Worm (Caenorhabditis elegans) whole organism, young adult: ENCODE results near the gene ztf-9.
A peak's percentile ranks its signal among the peaks of the same experiment; 100 is the strongest.

Experiments used
- B0019.2 ChIP-seq: fragments of 200-800 bp; sonication (Bioruptor generic); conservative IDR thresholded peaks from 2 replicates; pipeline ENCODE4 v1.3.6; 2022; ENCODE audit warnings: missing genetic modification reagents, missing genetic modification characterization, missing compliant biosample characterization
- B0336.3 ChIP-seq: fragments of 200-800 bp; sonication (Bioruptor generic); IDR thresholded peaks from 2 replicates; pipeline ENCODE4 v1.3.6; 2022; ENCODE audit warnings: missing genetic modification characterization, missing compliant biosample characterization
- F23B12.7 ChIP-seq: sonication (generic microtip); optimal IDR thresholded peaks from 2 replicates; lab custom pipeline; 2017; ENCODE audit warnings: missing genetic modification characterization, mild to moderate bottlenecking, missing compliant biosample characterization, antibody characterized with exemption, moderate library complexity; ENCODE audit not compliant: insufficient read depth
- F57A8.1 ChIP-seq: fragments of 200-800 bp; sonication (Bioruptor generic); optimal IDR thresholded peaks from 2 replicates; lab custom pipeline; 2018; ENCODE audit warnings: mild to moderate bottlenecking, missing genetic modification characterization, moderate library complexity, missing compliant biosample characterization
- K12H6.12 ChIP-seq: fragments of 200-800 bp; sonication (Bioruptor generic); optimal IDR thresholded peaks from 2 replicates; lab custom pipeline; 2018; ENCODE audit warnings: mild to moderate bottlenecking, missing genetic modification characterization, missing compliant biosample characterization
- akir-1 ChIP-seq: fragments of 200-800 bp; sonication (Bioruptor generic); optimal IDR thresholded peaks from 2 replicates; lab custom pipeline; 2018; ENCODE audit warnings: mild to moderate bottlenecking, missing genetic modification characterization, moderate library complexity, missing compliant biosample characterization
- atf-7 ChIP-seq: sonication (generic microtip); optimal IDR thresholded peaks from 2 replicates; lab custom pipeline; 2017; ENCODE audit warnings: mild to moderate bottlenecking, missing genetic modification characterization, missing compliant biosample characterization
- athp-1 ChIP-seq: sonication (generic microtip); optimal IDR thresholded peaks from 2 replicates; lab custom pipeline; 2017; ENCODE audit warnings: mild to moderate bottlenecking, missing genetic modification characterization, missing compliant biosample characterization
- attf-3 ChIP-seq: fragments of 200-800 bp; sonication (Bioruptor generic); conservative IDR thresholded peaks from 2 replicates; pipeline ENCODE4 v1.3.6; 2022; ENCODE audit warnings: missing genetic modification reagents, missing genetic modification characterization, missing compliant biosample characterization
- ccch-3 ChIP-seq: fragments of 200-800 bp; sonication (Bioruptor generic); optimal IDR thresholded peaks from 2 replicates; lab custom pipeline; 2018; ENCODE audit warnings: mild to moderate bottlenecking, missing genetic modification characterization, missing compliant biosample characterization
- ceh-27 ChIP-seq: fragments of 200-800 bp; sonication (Bioruptor generic); optimal IDR thresholded peaks from 2 replicates; lab custom pipeline; 2018; ENCODE audit warnings: mild to moderate bottlenecking, missing genetic modification characterization, moderate library complexity, missing compliant biosample characterization
- ceh-79 ChIP-seq: sonication (generic microtip); optimal IDR thresholded peaks from 2 replicates; lab custom pipeline; 2017; ENCODE audit warnings: mild to moderate bottlenecking, missing genetic modification characterization, missing compliant biosample characterization
- dpff-1 ChIP-seq: sonication (generic microtip); optimal IDR thresholded peaks from 2 replicates; lab custom pipeline; 2017; ENCODE audit warnings: mild to moderate bottlenecking, missing genetic modification characterization, missing compliant biosample characterization
- egl-18 ChIP-seq: fragments of 200-800 bp; sonication (Bioruptor generic); IDR thresholded peaks from 2 replicates; pipeline ENCODE4 v1.3.6; 2022; ENCODE audit warnings: missing genetic modification reagents, missing genetic modification characterization, missing compliant biosample characterization
- ets-4 ChIP-seq: fragments of 200-800 bp; sonication (Bioruptor generic); optimal IDR thresholded peaks from 2 replicates; lab custom pipeline; 2018; ENCODE audit warnings: mild to moderate bottlenecking, missing genetic modification characterization, missing compliant biosample characterization
- him-1 ChIP-seq: sonication (generic microtip); optimal IDR thresholded peaks from 2 replicates; lab custom pipeline; 2016; ENCODE audit warnings: missing genotype, missing genetic modification reagents, missing genetic modification characterization, missing compliant biosample characterization
- hmg-1.2 ChIP-seq: fragments of 200-800 bp; sonication (Bioruptor generic); IDR thresholded peaks from 2 replicates; pipeline ENCODE4 v1.3.6; 2022; ENCODE audit warnings: missing genetic modification reagents, missing genetic modification characterization, missing compliant biosample characterization
- hsf-1 ChIP-seq: fragments of 200-800 bp; sonication (Bioruptor generic); IDR thresholded peaks from 2 replicates; pipeline ENCODE4 v1.3.6; 2022; ENCODE audit warnings: missing genetic modification reagents, missing genetic modification characterization, missing compliant biosample characterization
- let-607 ChIP-seq, 2 experiments: fragments of 200-800 bp in 1 of 2; sonication (Bioruptor generic) in 1 of 2; sonication (generic microtip) in 1 of 2; optimal IDR thresholded peaks; 2 replicates each; lab custom pipeline; 2016 to 2018; ENCODE audit warnings: mild to moderate bottlenecking in 2 of 2, missing compliant biosample characterization in 2 of 2, missing genetic modification characterization in 2 of 2, moderate library complexity in 2 of 2, missing genotype in 1 of 2
- lin-26 ChIP-seq: fragments of 200-800 bp; sonication (Bioruptor generic); IDR thresholded peaks from 2 replicates; pipeline ENCODE4 v1.3.6; 2022; ENCODE audit warnings: missing genetic modification reagents, missing genetic modification characterization, missing compliant biosample characterization
- lin-54 ChIP-seq: fragments of 200-800 bp; sonication (Bioruptor generic); optimal IDR thresholded peaks from 2 replicates; lab custom pipeline; 2018; ENCODE audit warnings: mild to moderate bottlenecking, missing genetic modification characterization, missing compliant biosample characterization
- lsl-1 ChIP-seq: fragments of 200-800 bp; sonication (Bioruptor generic); optimal IDR thresholded peaks from 2 replicates; lab custom pipeline; 2018; ENCODE audit warnings: mild to moderate bottlenecking, missing genetic modification characterization, moderate library complexity, missing compliant biosample characterization
- madf-3 ChIP-seq: fragments of 200-800 bp; sonication (Bioruptor generic); IDR thresholded peaks from 2 replicates; pipeline ENCODE4 v1.3.6; 2022; ENCODE audit warnings: missing genetic modification reagents, missing genetic modification characterization, missing compliant biosample characterization
- madf-6 ChIP-seq: fragments of 200-800 bp; sonication (Bioruptor generic); IDR thresholded peaks from 2 replicates; pipeline ENCODE4 v1.3.6; 2022; ENCODE audit warnings: missing genetic modification reagents, missing genetic modification characterization, missing compliant biosample characterization
- mel-28 ChIP-seq: sonication (generic microtip); optimal IDR thresholded peaks from 2 replicates; lab custom pipeline; 2016; ENCODE audit warnings: borderline replicate concordance, mild to moderate bottlenecking, missing genetic modification characterization, missing compliant biosample characterization
- mxl-1 ChIP-seq: sonication (generic microtip); optimal IDR thresholded peaks from 2 replicates; lab custom pipeline; 2016; ENCODE audit warnings: missing genetic modification characterization, missing compliant biosample characterization
- nfya-1 ChIP-seq: sonication (generic microtip); optimal IDR thresholded peaks from 2 replicates; lab custom pipeline; 2017; ENCODE audit warnings: antibody characterized with exemption, missing compliant biosample characterization, missing genetic modification characterization, borderline replicate concordance; ENCODE audit not compliant: insufficient read depth
- nfya-2 ChIP-seq: fragments of 200-800 bp; sonication (Bioruptor generic); IDR thresholded peaks from 2 replicates; pipeline ENCODE4 v1.3.6; 2022; ENCODE audit warnings: missing genetic modification reagents, missing genetic modification characterization, missing compliant biosample characterization
- nhr-120 ChIP-seq: fragments of 200-800 bp; sonication (Bioruptor generic); IDR thresholded peaks from 2 replicates; pipeline ENCODE4 v1.3.6; 2022; ENCODE audit warnings: missing genetic modification characterization, missing compliant biosample characterization
- nhr-179 ChIP-seq: sonication (generic microtip); optimal IDR thresholded peaks from 2 replicates; lab custom pipeline; 2016; ENCODE audit warnings: mild to moderate bottlenecking, missing genetic modification characterization, missing compliant biosample characterization
- nhr-27 ChIP-seq: fragments of 200-800 bp; sonication (Bioruptor generic); optimal IDR thresholded peaks from 2 replicates; lab custom pipeline; 2018; ENCODE audit warnings: mild to moderate bottlenecking, missing genetic modification characterization, moderate library complexity, missing compliant biosample characterization
- nhr-90 ChIP-seq: sonication (generic microtip); optimal IDR thresholded peaks from 2 replicates; lab custom pipeline; 2016; ENCODE audit warnings: missing genotype, mild to moderate bottlenecking, missing genetic modification characterization, missing compliant biosample characterization
- sea-2 ChIP-seq: fragments of 200-800 bp; sonication (Bioruptor generic); IDR thresholded peaks from 2 replicates; pipeline ENCODE4 v1.3.6; 2022; ENCODE audit warnings: missing genetic modification characterization, missing compliant biosample characterization
- snpc-4 ChIP-seq, 5 experiments: fragments of 150-350 bp in 1 of 5; sonication (generic microtip) in 4 of 5; optimal IDR thresholded peaks; 2 replicates each; lab custom pipeline; 2014 to 2018; ENCODE audit warnings: missing genetic modification characterization in 5 of 5, missing biosample characterization in 3 of 5, antibody characterized with exemption in 2 of 5, mild to moderate bottlenecking in 2 of 5, missing compliant biosample characterization in 2 of 5, missing genotype in 2 of 5, moderate library complexity in 2 of 5, missing genetic modification reagents in 1 of 5
- sptf-2 ChIP-seq: fragments of 200-800 bp; sonication (Bioruptor generic); optimal IDR thresholded peaks from 2 replicates; lab custom pipeline; 2018; ENCODE audit warnings: mild to moderate bottlenecking, missing genetic modification characterization, missing compliant biosample characterization
- tbp1 ChIP-seq: fragments of 200-800 bp; sonication (Bioruptor generic); optimal IDR thresholded peaks from 2 replicates; lab custom pipeline; 2018; ENCODE audit warnings: mild to moderate bottlenecking, missing genetic modification characterization, missing compliant biosample characterization
- unc-130 ChIP-seq: sonication (generic microtip); optimal IDR thresholded peaks from 2 replicates; lab custom pipeline; 2016; ENCODE audit warnings: missing genetic modification reagents, missing genetic modification characterization, missing compliant biosample characterization
- unc-62 ChIP-seq: fragments of 150-350 bp; optimal IDR thresholded peaks from 2 replicates; lab custom pipeline; 2014; ENCODE audit warnings: missing biosample characterization, missing genetic modification reagents, missing genetic modification characterization
- ztf-18 ChIP-seq: sonication (generic microtip); optimal IDR thresholded peaks from 2 replicates; lab custom pipeline; 2016; ENCODE audit warnings: missing genotype, mild to moderate bottlenecking, missing genetic modification characterization, missing compliant biosample characterization
- ztf-26 ChIP-seq: sonication (generic microtip); optimal IDR thresholded peaks from 2 replicates; lab custom pipeline; 2017; ENCODE audit warnings: missing genetic modification characterization, missing compliant biosample characterization

The ztf-9 gene

DNA sequence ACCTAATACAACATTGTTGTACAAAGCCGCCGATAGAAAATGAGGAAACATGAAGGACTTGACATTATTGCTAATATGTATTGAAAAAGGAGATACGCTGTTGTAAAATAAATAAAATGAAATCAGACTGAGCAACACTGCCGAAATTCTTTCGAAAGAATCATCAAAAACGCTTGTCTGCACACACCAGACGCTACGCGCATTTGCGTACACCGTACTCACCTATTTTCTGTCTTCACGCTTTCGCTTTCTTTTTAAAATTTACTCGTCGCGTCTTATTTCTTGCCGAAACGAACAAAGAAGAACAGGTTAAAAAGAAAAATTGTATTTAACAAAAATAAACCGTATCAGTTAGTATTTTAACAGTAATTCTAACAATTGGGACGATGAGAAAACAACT is 1.2 kb downstream of the ztf-9 start:
- TF ChIP-seq unc-130 (no peak), nhr-179 (no peak), hmg-1.2 (GFP tag; lab: Robert Waterston, UW) (peak; percentile 41; the same call in 1 of the 2 replicates), nfya-1 (tag; lab: Kevin White, UChicago) (no peak), lin-26 (GFP tag; lab: Robert Waterston, UW) (no peak), him-1 (no peak), F23B12.7 (tag; lab: Kevin White, UChicago) (peak; percentile 38), K12H6.12 (no peak), madf-6 (GFP tag; lab: Robert Waterston, UW) (peak; percentile 49; the same call in 1 of the 2 replicates), F57A8.1 (GFP tag; lab: Kevin White, UChicago) (no peak), tbp1 (GFP tag; lab: Kevin White, UChicago) (peak; percentile 4), let-607 (tag; optimal IDR thresholded peaks at IDR 0.05; lab: Kevin White, UChicago) (no peak), madf-3 (no peak), ceh-79 (tag; lab: Kevin White, UChicago) (no peak), sptf-2 (GFP tag; lab: Kevin White, UChicago) (no peak), ceh-27 (GFP tag; lab: Kevin White, UChicago) (no peak), B0019.2 (no peak), lsl-1 (GFP tag; lab: Kevin White, UChicago) (peak; percentile 57), mel-28 (no peak), attf-3 (no peak), nhr-90 (tag; lab: Kevin White, UChicago) (no peak), ztf-18 (tag; lab: Kevin White, UChicago) (peak; percentile 12), nfya-2 (no peak), mxl-1 (tag; lab: Kevin White, UChicago) (no peak), nhr-27 (no peak)

DNA sequence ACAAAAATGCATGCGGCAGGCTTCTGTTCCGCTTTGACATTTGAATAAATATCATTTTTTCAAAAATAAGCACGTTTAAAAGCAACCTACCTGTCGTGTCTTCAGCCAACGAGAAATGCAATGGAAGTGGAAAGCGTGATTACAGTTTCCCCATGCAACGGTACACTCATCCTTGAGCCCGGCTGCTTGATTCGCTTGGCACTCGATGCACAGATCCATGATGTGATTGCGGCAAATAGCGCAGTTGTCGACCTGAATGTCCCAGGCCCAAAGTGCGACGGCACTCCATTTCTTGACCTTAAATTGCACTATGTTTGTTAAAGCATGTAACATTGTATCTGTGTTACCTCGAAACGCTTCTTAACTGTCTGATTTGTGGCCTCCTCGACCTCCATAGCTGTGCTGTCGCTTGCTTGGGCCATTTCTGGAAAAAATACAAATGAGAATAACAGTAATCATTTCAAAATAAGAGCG is 1.8 kb downstream of the ztf-9 start, which contains the start of gene rbx-1:
rbx-1 (minus strand) TSS at position 424 of the 474 bp plus-strand sequence.
- TF ChIP-seq B0019.2 (no peak), tbp1 (GFP tag; lab: Kevin White, UChicago) (no peak), ets-4 (GFP tag; lab: Kevin White, UChicago) (no peak), madf-3 (no peak), snpc-4 (GFP tag; optimal IDR thresholded peaks at IDR 0.05; lab: Kevin White, UChicago) (no peak), snpc-4 (tag; optimal IDR thresholded peaks at IDR 0.05; lab: Kevin White, UChicago) (no peak), sea-2 (GFP tag; lab: Robert Waterston, UW) (no peak), B0336.3 (no peak), egl-18 (GFP tag; lab: Robert Waterston, UW) (no peak), ztf-26 (tag; lab: Kevin White, UChicago) (no peak), unc-62 (GFP tag; lab: Kevin White, UChicago) (no peak), ccch-3 (GFP tag; lab: Kevin White, UChicago) (no peak), athp-1 (tag; lab: Kevin White, UChicago) (no peak), ceh-27 (GFP tag; lab: Kevin White, UChicago) (no peak), F57A8.1 (GFP tag; lab: Kevin White, UChicago) (no peak), lin-54 (GFP tag; lab: Kevin White, UChicago) (no peak), hsf-1 (GFP tag; lab: Robert Waterston, UW) (no peak), akir-1 (GFP tag; lab: Kevin White, UChicago) (no peak), dpff-1 (tag; lab: Kevin White, UChicago) (no peak), nhr-120 (GFP tag; lab: Robert Waterston, UW) (no peak), atf-7 (tag; lab: Kevin White, UChicago) (no peak)
